Fruit fly (Drosophila melanogaster): Measurements from ENCODE around the gene Gem3.

Gem3 gene

dm6 chr3L:10459076-10459475, 3.8 kb downstream of the Gem3 start:
- TF ChIP-seq achi (GFP tag; optimal IDR thresholded peaks at IDR 0.05) (peak; percentile 21), topi (GFP tag; optimal IDR thresholded peaks at IDR 0.05) (no peak), dsx (GFP tag; optimal IDR thresholded peaks at IDR 0.05; ENCODE audit: poor library complexity, severe bottlenecking) (peak; percentile 97)

dm6 chr3L:10449725-10450124, 13.2 kb downstream of the Gem3 start:
- TF ChIP-seq Eip75B (GFP tag; optimal IDR thresholded peaks at IDR 0.05) (no peak), lz (GFP tag; optimal IDR thresholded peaks at IDR 0.05) (no peak), fd59A (GFP tag; optimal IDR thresholded peaks at IDR 0.05) (no peak), CG11762 (GFP tag; optimal IDR thresholded peaks at IDR 0.05; ENCODE audit: insufficient read depth) (no peak)

DNA sequence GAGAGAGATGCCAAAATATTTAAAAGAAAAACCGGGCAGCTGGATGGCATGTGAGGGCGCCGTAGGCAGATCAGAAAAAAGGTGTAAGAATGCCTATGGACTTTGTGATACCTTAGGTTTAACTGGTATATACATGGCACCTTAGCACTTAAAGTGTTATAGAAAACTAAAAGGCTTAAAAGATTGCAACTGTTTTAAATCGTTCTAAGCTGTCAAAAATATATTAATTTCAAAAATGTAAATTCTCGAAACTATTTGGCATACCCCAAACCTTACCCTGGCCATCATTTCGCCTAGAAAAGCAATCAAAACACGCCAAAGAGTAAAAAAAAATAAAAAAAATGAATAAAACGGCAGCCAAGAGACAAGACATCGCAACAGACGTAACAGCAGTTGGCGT, 15.9 kb downstream of the Gem3 start:
- no peak for TF ChIP-seq CG11902 (GFP tag; optimal IDR thresholded peaks at IDR 0.05)
- TF ChIP-seq Ets21C (GFP tag; optimal IDR thresholded peaks at IDR 0.05) = no peak
- TF ChIP-seq CG34406 (GFP tag; optimal IDR thresholded peaks at IDR 0.05) = no peak
- TF ChIP-seq CG15336 (GFP tag; IDR thresholded peaks at IDR 0.05) = peak; percentile 84
- no peak for TF ChIP-seq esn (GFP tag; optimal IDR thresholded peaks at IDR 0.05)
- no peak for TF ChIP-seq Ets96B (tag; optimal IDR thresholded peaks at IDR 0.05)
- peak; percentile 72; the same call in 2 of the 3 replicates for TF ChIP-seq eg (GFP tag; IDR thresholded peaks at IDR 0.05)
- peak; percentile 12 for TF ChIP-seq spab (GFP tag; optimal IDR thresholded peaks at IDR 0.05)
- TF ChIP-seq achi (GFP tag; optimal IDR thresholded peaks at IDR 0.05) = peak; percentile 18
- TF ChIP-seq CG3919 (GFP tag; optimal IDR thresholded peaks at IDR 0.05) = peak; percentile 1
- TF ChIP-seq fkh (GFP tag; optimal IDR thresholded peaks at IDR 0.05) = no peak
- peak; percentile 30 for TF ChIP-seq net (GFP tag; optimal IDR thresholded peaks at IDR 0.05)
- no peak for TF ChIP-seq Smox (GFP tag; optimal IDR thresholded peaks at IDR 0.05)
- TF ChIP-seq CG1621 (tag; optimal IDR thresholded peaks at IDR 0.05) = no peak
- peak; percentile 41 for TF ChIP-seq CG6276 (GFP tag; optimal IDR thresholded peaks at IDR 0.05)
- no peak for TF ChIP-seq Sox14 (GFP tag; optimal IDR thresholded peaks at IDR 0.05)
- no peak for TF ChIP-seq Blimp-1 (GFP tag; optimal IDR thresholded peaks at IDR 0.05)
- TF ChIP-seq dsx (GFP tag; optimal IDR thresholded peaks at IDR 0.05; ENCODE audit: poor library complexity, severe bottlenecking) = no peak
- no peak for TF ChIP-seq CG7368 (GFP tag; optimal IDR thresholded peaks at IDR 0.05)
- peak; percentile 62 for TF ChIP-seq Hr4 (GFP tag; optimal IDR thresholded peaks at IDR 0.05)
- TF ChIP-seq Met (GFP tag; optimal IDR thresholded peaks at IDR 0.05) = no peak
- no peak for TF ChIP-seq CG31627 (GFP tag; optimal IDR thresholded peaks at IDR 0.05)
- no peak for TF ChIP-seq Hr39 (GFP tag; optimal IDR thresholded peaks at IDR 0.05)
- TF ChIP-seq pdm3 (GFP tag; optimal IDR thresholded peaks at IDR 0.05) = peak; percentile 12
- no peak for TF ChIP-seq fd59A (GFP tag; optimal IDR thresholded peaks at IDR 0.05)
- no peak for TF ChIP-seq CG11294 (GFP tag; IDR thresholded peaks at IDR 0.05)
- no peak for TF ChIP-seq vri (GFP tag; optimal IDR thresholded peaks at IDR 0.05)
- TF ChIP-seq Lpt (GFP tag; optimal IDR thresholded peaks at IDR 0.05) = no peak
- TF ChIP-seq CG10631 (GFP tag; optimal IDR thresholded peaks at IDR 0.05) = peak; percentile 20
- TF ChIP-seq CG9139 (GFP tag; optimal IDR thresholded peaks at IDR 0.05) = no peak
- TF ChIP-seq dac (GFP tag; optimal IDR thresholded peaks at IDR 0.05) = peak; percentile 8
- peak; percentile 66 for TF ChIP-seq CG32006 (GFP tag; optimal IDR thresholded peaks at IDR 0.05)
- TF ChIP-seq Gug (GFP tag; IDR thresholded peaks at IDR 0.05) = peak; percentile 45; the same call in 1 of the 2 replicates
- no peak for TF ChIP-seq OdsH (GFP tag; optimal IDR thresholded peaks at IDR 0.05)
- no peak for TF ChIP-seq Sox102F (GFP tag; optimal IDR thresholded peaks at IDR 0.05)
- TF ChIP-seq svp (GFP tag) = no peak
- TF ChIP-seq CG4318 (GFP tag; optimal IDR thresholded peaks at IDR 0.05) = no peak
- no peak for TF ChIP-seq Eip93F (GFP tag; optimal IDR thresholded peaks at IDR 0.05)
- no peak for TF ChIP-seq CG11762 (GFP tag; optimal IDR thresholded peaks at IDR 0.05; ENCODE audit: insufficient read depth)
- TF ChIP-seq Eip75B (GFP tag; optimal IDR thresholded peaks at IDR 0.05) = no peak
- no peak for TF ChIP-seq salr (GFP tag; optimal IDR thresholded peaks at IDR 0.05)
- peak; percentile 9 for TF ChIP-seq CG3032 (tag; optimal IDR thresholded peaks at IDR 0.05)
- TF ChIP-seq CG6854 (GFP tag; optimal IDR thresholded peaks at IDR 0.05) = no peak
- no peak for TF ChIP-seq CG8319 (GFP tag; optimal IDR thresholded peaks at IDR 0.05)
- TF ChIP-seq CG10669 (GFP tag; optimal IDR thresholded peaks at IDR 0.05) = no peak
- TF ChIP-seq CG8119 (GFP tag; IDR thresholded peaks at IDR 0.05) = peak; percentile 79

All from whole organism, prepupa.